Fruit fly (Drosophila melanogaster) whole organism, prepupa: ENCODE results near the gene TwdlB.

Experiments used
- CG1621 ChIP-seq: fragments of 200-800 bp; sonication (Bioruptor generic); optimal IDR thresholded peaks from 3 replicates; lab custom pipeline; 2018; ENCODE audit warnings: missing biosample characterization, mild to moderate bottlenecking, missing genetic modification characterization
- CG8119 ChIP-seq: fragments of 200-800 bp; sonication (Bioruptor generic); IDR thresholded peaks from 3 replicates; pipeline ENCODE4 v1.3.6; 2022; ENCODE audit warnings: missing biosample characterization, missing genetic modification characterization
- Gug ChIP-seq: fragments of 200-800 bp; sonication (Bioruptor generic); IDR thresholded peaks from 2 replicates; pipeline ENCODE4 v1.3.6; 2022; ENCODE audit warnings: missing biosample characterization, missing genetic modification characterization
- Sox14 ChIP-seq: fragments of 200-800 bp; sonication (Bioruptor generic); optimal IDR thresholded peaks from 3 replicates; lab custom pipeline; 2016; ENCODE audit warnings: missing biosample characterization, missing genetic modification characterization
- acj6 ChIP-seq: fragments of 200-800 bp; sonication (Bioruptor generic); optimal IDR thresholded peaks from 3 replicates; lab custom pipeline; 2016; ENCODE audit warnings: missing biosample characterization, missing genetic modification characterization

DNA sequence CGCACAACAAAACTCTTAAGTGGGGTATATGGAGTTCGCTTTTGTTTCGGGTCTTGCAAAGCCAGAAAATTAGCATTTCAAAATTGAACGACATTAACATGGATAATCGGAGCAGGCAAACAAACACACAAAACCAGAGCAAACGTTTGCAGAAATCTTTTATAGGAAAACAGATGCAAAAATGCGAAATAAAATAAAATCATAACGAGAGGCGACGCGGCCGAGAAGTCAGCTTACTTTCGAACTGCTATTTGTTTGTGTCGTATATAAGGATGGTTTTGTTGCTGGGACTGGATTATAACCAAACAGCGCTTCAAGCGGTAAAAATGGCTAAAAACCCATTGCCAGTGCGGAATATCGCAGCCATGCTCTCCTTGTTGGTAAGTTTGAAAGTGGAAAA lies 13.0 kb upstream of the TwdlB start, which contains the start of gene TwdlS:
- TF ChIP-seq CG1621 (tag; lab: Kevin White, UChicago) = no peak
- no peak for TF ChIP-seq Gug (GFP tag; lab: Robert Waterston, UW)
- no peak for TF ChIP-seq Sox14 (GFP tag; lab: Kevin White, UChicago)
- TF ChIP-seq CG8119 (GFP tag; lab: Robert Waterston, UW) = no peak
- TF ChIP-seq acj6 (GFP tag; lab: Kevin White, UChicago) = no peak
